Worm (Caenorhabditis elegans) whole organism, L1 larva: Measurements from ENCODE around the gene Y51A2B.5.

Experiments used
- ceh-90 ChIP-seq: sonication (generic microtip); optimal IDR thresholded peaks from 2 replicates; lab custom pipeline; 2016; ENCODE audit warnings: missing genetic modification characterization, missing compliant biosample characterization
- ces-1 ChIP-seq: fragments of 150-350 bp; optimal IDR thresholded peaks from 2 replicates; lab custom pipeline; 2014; ENCODE audit warnings: missing biosample characterization, missing genetic modification reagents, missing genetic modification characterization
- fkh-10 ChIP-seq: sonication (generic microtip); optimal IDR thresholded peaks from 2 replicates; lab custom pipeline; 2017; ENCODE audit warnings: missing biosample characterization, missing genetic modification reagents, missing genetic modification characterization
- nhr-12 ChIP-seq: sonication (generic microtip); optimal IDR thresholded peaks from 2 replicates; lab custom pipeline; 2017; ENCODE audit warnings: missing biosample characterization, missing genetic modification characterization
- rnt-1 ChIP-seq: sonication (generic microtip); optimal IDR thresholded peaks from 2 replicates; lab custom pipeline; 2016; ENCODE audit warnings: mild to moderate bottlenecking, missing genetic modification characterization, moderate library complexity, missing compliant biosample characterization
- snpc-4 ChIP-seq: fragments of 150-350 bp; optimal IDR thresholded peaks from 2 replicates; lab custom pipeline; 2014; ENCODE audit warnings: missing biosample characterization, missing genetic modification characterization

- TF ChIP-seq ceh-90 (tag; lab: Kevin White, UChicago) (no peak), rnt-1 (no peak), ces-1 (GFP tag; lab: Kevin White, UChicago) (no peak), fkh-10 (no peak), nhr-12 (tag; lab: Kevin White, UChicago) (no peak), snpc-4 (tag; lab: Kevin White, UChicago) (no peak)
Measured at ce11 chrV:18420797-18421196, 31.7 kb downstream of the Y51A2B.5 start, which contains the start of gene srj-26.
